Worm (Caenorhabditis elegans): ENCODE measurements around the gene T09D3.9.

Gene T09D3.9

ce11 chrV:5368792-5369191, at the start of gene T09D3.9:
TSS of gene T09D3.9 (minus strand) at chrV:5368892.
- no peak for TF ChIP-seq unc-62 (GFP tag; optimal IDR thresholded peaks at IDR 0.05)

- no peak for TF ChIP-seq unc-62 (GFP tag; optimal IDR thresholded peaks at IDR 0.05)
These were observed 44.2 kb upstream of the T09D3.9 start, which contains the start of gene F08F3.10 for ce11 chrV:5412808-5413405. TSS of gene F08F3.10 (plus strand) at chrV:5413355.

ce11 chrV:5410679-5411078, 42.0 kb upstream of the T09D3.9 start, which contains the start of gene F08F3.4:
TSS of gene F08F3.4 (plus strand) at chrV:5410955.
- no peak for TF ChIP-seq unc-62 (GFP tag; optimal IDR thresholded peaks at IDR 0.05)

ce11 chrV:5408921-5409320, 40.2 kb upstream of the T09D3.9 start:
- no peak for TF ChIP-seq unc-62 (GFP tag; optimal IDR thresholded peaks at IDR 0.05)

ce11 chrV:5408223-5408622, 39.5 kb upstream of the T09D3.9 start, which contains the start of gene C25A6.1:
TSS of gene C25A6.1 (plus strand) at chrV:5408523.
- no peak for TF ChIP-seq unc-62 (GFP tag; optimal IDR thresholded peaks at IDR 0.05)

ce11 chrV:5405053-5405452, 36.4 kb upstream of the T09D3.9 start, which contains the start of gene dmsr-7:
TSS of gene dmsr-7 (plus strand) at chrV:5405353.
- TF ChIP-seq unc-62 (GFP tag; optimal IDR thresholded peaks at IDR 0.05) = no peak

- no peak for TF ChIP-seq unc-62 (GFP tag; optimal IDR thresholded peaks at IDR 0.05)
These were observed 35.2 kb upstream of the T09D3.9 start for ce11 chrV:5403938-5404337.

- TF ChIP-seq unc-62 (GFP tag; optimal IDR thresholded peaks at IDR 0.05) = no peak
These were observed 24.4 kb upstream of the T09D3.9 start, which contains the start of gene C35A11.4 for ce11 chrV:5392993-5393628. TSS of gene C35A11.4 (minus strand) at chrV:5393148.

ce11 chrV:5385914-5386493, 17.3 kb upstream of the T09D3.9 start, which contains the start of gene C35A11.2:
TSS of gene C35A11.2 (plus strand) at chrV:5386299.
- TF ChIP-seq unc-62 (GFP tag; optimal IDR thresholded peaks at IDR 0.05) = no peak

- no peak for TF ChIP-seq unc-62 (GFP tag; optimal IDR thresholded peaks at IDR 0.05)
These were observed 3.4 kb upstream of the T09D3.9 start, which contains the start of gene C35A11.3 for ce11 chrV:5372118-5372517. TSS of gene C35A11.3 (plus strand) at chrV:5372418.

- no peak for TF ChIP-seq unc-62 (GFP tag; optimal IDR thresholded peaks at IDR 0.05)
These were observed 3.8 kb downstream of the T09D3.9 start, which contains the start of gene T09D3.8 for ce11 chrV:5364863-5365262. TSS of gene T09D3.8 (plus strand) at chrV:5365163.

- TF ChIP-seq unc-62 (GFP tag; optimal IDR thresholded peaks at IDR 0.05) = no peak
These were observed 6.5 kb downstream of the T09D3.9 start for ce11 chrV:5362220-5362619.

- no peak for TF ChIP-seq unc-62 (GFP tag; optimal IDR thresholded peaks at IDR 0.05)
These were observed 9.9 kb downstream of the T09D3.9 start, which contains the start of gene nhr-216 for ce11 chrV:5358772-5359171. TSS of gene nhr-216 (minus strand) at chrV:5358872.

ce11 chrV:5351483-5351882, 17.2 kb downstream of the T09D3.9 start, which contains the start of gene srd-9:
TSS of gene srd-9 (plus strand) at chrV:5351783.
- no peak for TF ChIP-seq unc-62 (GFP tag; optimal IDR thresholded peaks at IDR 0.05)

- no peak for TF ChIP-seq unc-62 (GFP tag; optimal IDR thresholded peaks at IDR 0.05)
These were observed 19.2 kb downstream of the T09D3.9 start, which contains the start of gene T09D3.3 for ce11 chrV:5349471-5349870. TSS of gene T09D3.3 (minus strand) at chrV:5349571.

- no peak for TF ChIP-seq unc-62 (GFP tag; optimal IDR thresholded peaks at IDR 0.05)
These were observed 23.3 kb downstream of the T09D3.9 start, which contains the start of gene srg-25 for ce11 chrV:5345419-5345818. TSS of gene srg-25 (minus strand) at chrV:5345519.

Measured in whole organism, dauer.